Worm (Caenorhabditis elegans): ENCODE measurements around the gene F56D6.9.

ce11 chrIV:3876955-3877354, 15.2 kb upstream of the F56D6.9 start:
- TF ChIP-seq ztf-11 (tag; optimal IDR thresholded peaks at IDR 0.05), result no peak
- no peak for TF ChIP-seq lsy-2 (tag; optimal IDR thresholded peaks at IDR 0.05)
- no peak for TF ChIP-seq dpl-1 (GFP tag; optimal IDR thresholded peaks at IDR 0.05)

All from whole organism, L1 larva.